Fruit fly (Drosophila melanogaster) whole organism, embryonic: ENCODE results near the gene Rpp14b.

Source experiments
- Antp ChIP-seq: fragments of 200-800 bp; sonication (Bioruptor generic); optimal IDR thresholded peaks from 3 replicates; lab custom pipeline; 2016; ENCODE audit warnings: missing biosample characterization, missing genetic modification characterization
- Asciz ChIP-seq: fragments of 200-800 bp; sonication (Bioruptor generic); optimal IDR thresholded peaks from 2 replicates; lab custom pipeline; 2017; ENCODE audit warnings: missing biosample characterization, mild to moderate bottlenecking, missing genetic modification characterization, missing genetic modification reagents
- Blimp-1 ChIP-seq: fragments of 200-800 bp; sonication (Bioruptor generic); optimal IDR thresholded peaks from 3 replicates; lab custom pipeline; 2018; ENCODE audit warnings: missing biosample characterization, missing genetic modification characterization, mild to moderate bottlenecking, moderate library complexity, missing genetic modification reagents
- CG10274 ChIP-seq: fragments of 200-800 bp; sonication (Bioruptor generic); optimal IDR thresholded peaks from 3 replicates; lab custom pipeline; 2017; ENCODE audit warnings: missing biosample characterization, mild to moderate bottlenecking, missing genetic modification characterization
- CG10462 ChIP-seq: fragments of 200-800 bp; sonication (Bioruptor generic); optimal IDR thresholded peaks from 2 replicates; lab custom pipeline; 2016; ENCODE audit warnings: missing biosample characterization, missing genetic modification characterization
- CG11456 ChIP-seq: fragments of 200-800 bp; sonication (Bioruptor generic); IDR thresholded peaks from 3 replicates; pipeline ENCODE4 v1.3.6; 2022; ENCODE audit warnings: missing biosample characterization, missing genetic modification characterization
- CG13894 ChIP-seq: fragments of 200-800 bp; sonication (Bioruptor generic); optimal IDR thresholded peaks from 3 replicates; lab custom pipeline; 2018; ENCODE audit warnings: missing biosample characterization, mild to moderate bottlenecking, missing genetic modification characterization, moderate library complexity
- CG14860 ChIP-seq: fragments of 200-800 bp; sonication (Bioruptor generic); IDR thresholded peaks from 3 replicates; pipeline ENCODE4 v1.3.6; 2022; ENCODE audit warnings: missing biosample characterization, missing genetic modification characterization; ENCODE audit not compliant: partially characterized antibody
- CG14965 ChIP-seq: fragments of 200-800 bp; sonication (Bioruptor generic); optimal IDR thresholded peaks from 2 replicates; lab custom pipeline; 2016; ENCODE audit warnings: missing biosample characterization, missing genetic modification characterization, borderline replicate concordance
- CG1647 ChIP-seq: fragments of 200-800 bp; sonication (Bioruptor generic); optimal IDR thresholded peaks from 3 replicates; lab custom pipeline; 2016; ENCODE audit warnings: missing biosample characterization, missing genetic modification characterization
- CG16779 ChIP-seq: fragments of 200-800 bp; sonication (Bioruptor generic); IDR thresholded peaks from 2 replicates; pipeline ENCODE4 v1.3.6; 2022; ENCODE audit warnings: missing biosample characterization, missing genetic modification characterization
- CG16813 ChIP-seq: fragments of 200-800 bp; sonication (Bioruptor generic); IDR thresholded peaks from 3 replicates; pipeline ENCODE4 v1.3.6; 2022; ENCODE audit warnings: missing biosample characterization, missing genetic modification characterization; ENCODE audit not compliant: partially characterized antibody
- CG18764 ChIP-seq: fragments of 200-800 bp; sonication (Bioruptor generic); optimal IDR thresholded peaks from 3 replicates; lab custom pipeline; 2016; ENCODE audit warnings: missing biosample characterization, missing genetic modification characterization
- CG31388 ChIP-seq: fragments of 200-800 bp; sonication (Bioruptor generic); optimal IDR thresholded peaks from 2 replicates; lab custom pipeline; 2016; ENCODE audit warnings: missing biosample characterization, missing genetic modification characterization
- CG43689 ChIP-seq: fragments of 200-800 bp; sonication (Bioruptor generic); IDR thresholded peaks from 2 replicates; pipeline ENCODE4 v1.3.6; 2022; ENCODE audit warnings: missing biosample characterization, missing genetic modification characterization
- CG4730 ChIP-seq: fragments of 200-800 bp; sonication (Bioruptor generic); IDR thresholded peaks from 2 replicates; pipeline ENCODE4 v1.3.6; 2022; ENCODE audit warnings: missing biosample characterization, missing genetic modification characterization
- CG7745 ChIP-seq: fragments of 200-800 bp; sonication (Bioruptor generic); optimal IDR thresholded peaks from 2 replicates; lab custom pipeline; 2018; ENCODE audit warnings: missing biosample characterization, mild to moderate bottlenecking, missing genetic modification characterization, moderate library complexity
- CG8944 ChIP-seq: fragments of 200-800 bp; sonication (Bioruptor generic); optimal IDR thresholded peaks from 3 replicates; lab custom pipeline; 2016; ENCODE audit warnings: missing biosample characterization, missing genetic modification characterization
- Dll ChIP-seq: fragments of 200-800 bp; sonication (Bioruptor generic); IDR thresholded peaks from 4 replicates; pipeline ENCODE4 v1.3.6; 2022; ENCODE audit warnings: missing biosample characterization, missing genetic modification characterization; ENCODE audit not compliant: partially characterized antibody
- Elba2 ChIP-seq: fragments of 200-800 bp; sonication (Bioruptor generic); optimal IDR thresholded peaks from 3 replicates; lab custom pipeline; 2016; ENCODE audit warnings: missing biosample characterization, missing genetic modification characterization
- Hey ChIP-seq: fragments of 200-800 bp; sonication (Bioruptor generic); optimal IDR thresholded peaks from 3 replicates; lab custom pipeline; 2018; ENCODE audit warnings: missing biosample characterization, mild to moderate bottlenecking, missing genetic modification characterization
- HmgD ChIP-seq: fragments of 200-800 bp; sonication (Bioruptor generic); optimal IDR thresholded peaks from 3 replicates; lab custom pipeline; 2016; ENCODE audit warnings: missing biosample characterization, missing genetic modification characterization
- Hr3 ChIP-seq: fragments of 200-800 bp; sonication (Bioruptor generic); optimal IDR thresholded peaks from 3 replicates; lab custom pipeline; 2016; ENCODE audit warnings: missing biosample characterization, missing genetic modification characterization
- Hr51 ChIP-seq, 2 experiments: fragments of 200-800 bp; sonication (Bioruptor generic); optimal IDR thresholded peaks; 2 replicates in 1 of 2; 3 replicates in 1 of 2; lab custom pipeline; 2016 to 2018; ENCODE audit warnings: missing biosample characterization in 2 of 2, missing genetic modification characterization in 2 of 2, mild to moderate bottlenecking in 1 of 2, moderate library complexity in 1 of 2
- Mrtf ChIP-seq: fragments of 200-800 bp; sonication (Bioruptor generic); IDR thresholded peaks from 3 replicates; pipeline ENCODE4 v1.3.6; 2022; ENCODE audit warnings: missing biosample characterization, missing genetic modification characterization
- NFAT ChIP-seq: fragments of 200-800 bp; sonication (Bioruptor generic); IDR thresholded peaks from 2 replicates; pipeline ENCODE4 v1.3.6; 2022; ENCODE audit warnings: missing biosample characterization, missing genetic modification characterization
- Oli ChIP-seq: fragments of 200-800 bp; sonication (Bioruptor generic); optimal IDR thresholded peaks from 2 replicates; lab custom pipeline; 2018; ENCODE audit warnings: missing biosample characterization, mild to moderate bottlenecking, missing genetic modification characterization, moderate library complexity
- Opbp ChIP-seq: fragments of 200-800 bp; sonication (Bioruptor generic); IDR thresholded peaks from 3 replicates; pipeline ENCODE4 v1.3.6; 2022; ENCODE audit warnings: missing biosample characterization, missing genetic modification characterization; ENCODE audit not compliant: partially characterized antibody
- Optix ChIP-seq: fragments of 200-800 bp; sonication (Bioruptor generic); IDR thresholded peaks from 3 replicates; pipeline ENCODE4 v1.3.6; 2022; ENCODE audit warnings: missing biosample characterization, missing genetic modification characterization
- Pdp1 ChIP-seq, 2 experiments: fragments of 200-800 bp; sonication (Bioruptor generic); optimal IDR thresholded peaks; 3 replicates each; lab custom pipeline; 2016; ENCODE audit warnings: missing biosample characterization in 2 of 2, missing genetic modification characterization in 2 of 2, mild to moderate bottlenecking in 1 of 2, moderate library complexity in 1 of 2
- Rx ChIP-seq: fragments of 200-800 bp; sonication (Bioruptor generic); IDR thresholded peaks from 2 replicates; pipeline ENCODE4 v1.3.6; 2022; ENCODE audit warnings: missing biosample characterization, missing genetic modification characterization
- Sox100B ChIP-seq: fragments of 200-800 bp; sonication (Bioruptor generic); optimal IDR thresholded peaks from 3 replicates; lab custom pipeline; 2018; ENCODE audit warnings: missing biosample characterization, mild to moderate bottlenecking, missing genetic modification characterization
- bowl ChIP-seq: fragments of 200-800 bp; sonication (Bioruptor generic); IDR thresholded peaks from 2 replicates; pipeline ENCODE4 v1.3.6; 2022; ENCODE audit warnings: missing biosample characterization, missing genetic modification characterization
- br ChIP-seq: fragments of >200 bp; optimal IDR thresholded peaks from 2 replicates; lab custom pipeline; 2017
- cas ChIP-seq: fragments of 200-800 bp; sonication (Bioruptor generic); IDR thresholded peaks from 2 replicates; pipeline ENCODE4 v1.3.6; 2022; ENCODE audit warnings: missing biosample characterization, missing genetic modification characterization
- crp ChIP-seq, 2 experiments: fragments of 200-800 bp; sonication (Bioruptor generic); optimal IDR thresholded peaks; 2 replicates in 1 of 2; 3 replicates in 1 of 2; lab custom pipeline; 2017; ENCODE audit warnings: missing biosample characterization in 2 of 2, missing genetic modification characterization in 2 of 2, mild to moderate bottlenecking in 1 of 2, moderate library complexity in 1 of 2
- dan ChIP-seq: fragments of 200-800 bp; sonication (Bioruptor generic); IDR thresholded peaks from 2 replicates; pipeline ENCODE4 v1.3.6; 2022; ENCODE audit warnings: missing biosample characterization, missing genetic modification characterization
- disco-r ChIP-seq: fragments of 200-800 bp; sonication (Bioruptor generic); optimal IDR thresholded peaks from 2 replicates; lab custom pipeline; 2016; ENCODE audit warnings: missing biosample characterization, missing genetic modification characterization
- dm ChIP-seq: fragments of 200-800 bp; sonication (Bioruptor generic); optimal IDR thresholded peaks from 3 replicates; lab custom pipeline; 2016; ENCODE audit warnings: missing biosample characterization, missing genetic modification characterization
- dmrt11E ChIP-seq: fragments of 200-800 bp; sonication (Bioruptor generic); optimal IDR thresholded peaks from 3 replicates; lab custom pipeline; 2018; ENCODE audit warnings: missing biosample characterization, mild to moderate bottlenecking, missing genetic modification characterization, moderate library complexity
- dmrt99B ChIP-seq: fragments of 200-800 bp; sonication (Bioruptor generic); optimal IDR thresholded peaks from 2 replicates; lab custom pipeline; 2018; ENCODE audit warnings: missing biosample characterization, mild to moderate bottlenecking, missing genetic modification characterization, moderate library complexity
- exex ChIP-seq: fragments of 200-800 bp; sonication (Bioruptor generic); optimal IDR thresholded peaks from 4 replicates; lab custom pipeline; 2018; ENCODE audit warnings: missing biosample characterization, mild to moderate bottlenecking, missing genetic modification characterization, moderate library complexity
- eyg ChIP-seq: fragments of 200-800 bp; sonication (Bioruptor generic); optimal IDR thresholded peaks from 3 replicates; lab custom pipeline; 2016; ENCODE audit warnings: missing biosample characterization, missing genetic modification characterization
- hbn ChIP-seq: fragments of 200-800 bp; sonication (Bioruptor generic); IDR thresholded peaks from 2 replicates; pipeline ENCODE4 v1.3.6; 2022; ENCODE audit warnings: missing biosample characterization, missing genetic modification characterization; ENCODE audit not compliant: partially characterized antibody
- inv ChIP-seq: fragments of 200-800 bp; sonication (Bioruptor generic); IDR thresholded peaks from 2 replicates; pipeline ENCODE4 v1.3.6; 2022; ENCODE audit warnings: missing biosample characterization, missing genetic modification characterization; ENCODE audit not compliant: partially characterized antibody
- lbe ChIP-seq: fragments of 200-800 bp; sonication (Bioruptor generic); optimal IDR thresholded peaks from 2 replicates; lab custom pipeline; 2016; ENCODE audit warnings: missing biosample characterization, mild to moderate bottlenecking, missing genetic modification characterization
- maf-S ChIP-seq: fragments of 200-800 bp; sonication (Bioruptor generic); optimal IDR thresholded peaks from 2 replicates; lab custom pipeline; 2016; ENCODE audit warnings: missing biosample characterization, missing genetic modification characterization
- sisA ChIP-seq: fragments of 200-800 bp; sonication (Bioruptor generic); IDR thresholded peaks from 2 replicates; pipeline ENCODE4 v1.3.6; 2022; ENCODE audit warnings: missing biosample characterization, missing genetic modification characterization
- so ChIP-seq: fragments of 200-800 bp; sonication (Bioruptor generic); IDR thresholded peaks from 3 replicates; pipeline ENCODE4 v1.3.6; 2022; ENCODE audit warnings: missing biosample characterization, missing genetic modification characterization
- tap ChIP-seq: fragments of 200-800 bp; optimal IDR thresholded peaks from 3 replicates; lab custom pipeline; 2019; ENCODE audit warnings: missing biosample characterization, mild to moderate bottlenecking, missing genetic modification characterization, moderate library complexity
- toy ChIP-seq: fragments of 200-800 bp; sonication (Bioruptor generic); IDR thresholded peaks from 2 replicates; pipeline ENCODE4 v1.3.6; 2022; ENCODE audit warnings: missing biosample characterization, missing genetic modification characterization

Rpp14b gene

dm6 chr3R:30092700-30093044 lies 36.9 kb downstream of the Rpp14b start (continued):
- TF ChIP-seq dmrt11E (tag; lab: Kevin White, UChicago) (peak; percentile 41), inv (no peak), CG18764 (GFP tag; lab: Kevin White, UChicago) (peak; percentile 65), CG16779 (GFP tag; lab: Robert Waterston, UW) (peak; percentile 80), CG10274 (peak; percentile 63), Antp (GFP tag; lab: Kevin White, UChicago) (peak; percentile 86), tap (peak; percentile 84), Optix (GFP tag; lab: Robert Waterston, UW) (peak; percentile 83; the same call in 2 of the 3 replicates), Pdp1 (GFP tag; optimal IDR thresholded peaks at IDR 0.05; lab: Kevin White, UChicago) (peak; percentile 83 to 84), exex (peak; percentile 48), CG11456 (GFP tag; lab: Robert Waterston, UW) (peak; percentile 90), disco-r (GFP tag; lab: Kevin White, UChicago) (peak; percentile 75), dan (no peak), Mrtf (GFP tag; lab: Robert Waterston, UW) (peak; percentile 82), NFAT (GFP tag; lab: Robert Waterston, UW) (peak; percentile 78), Blimp-1 (GFP tag; lab: Kevin White, UChicago) (peak; percentile 99), Sox100B (peak; percentile 69), CG16813 (GFP tag; lab: Robert Waterston, UW) (no peak), CG10462 (peak; percentile 46), CG31388 (GFP tag; lab: Kevin White, UChicago) (peak; percentile 62), Hey (tag; lab: Kevin White, UChicago) (peak; percentile 56), maf-S (peak; percentile 88), CG1647 (GFP tag; lab: Kevin White, UChicago) (peak; percentile 85), CG13894 (tag; lab: Kevin White, UChicago) (peak; percentile 80), cas (GFP tag; lab: Robert Waterston, UW) (peak; percentile 76), toy (peak; percentile 53; the same call in 1 of the 2 replicates), dm (GFP tag; lab: Kevin White, UChicago) (peak; percentile 79), Hr51 (GFP tag; optimal IDR thresholded peaks at IDR 0.05; lab: Kevin White, UChicago) (peak; percentile 78 to 80), so (GFP tag; lab: Robert Waterston, UW) (peak; percentile 88), Opbp (GFP tag; lab: Robert Waterston, UW) (no peak), CG4730 (GFP tag; lab: Robert Waterston, UW) (peak; percentile 75), Oli (peak; percentile 81), bowl (GFP tag; lab: Robert Waterston, UW) (peak; percentile 63), eyg (GFP tag; lab: Kevin White, UChicago) (peak; percentile 84), CG43689 (GFP tag; lab: Robert Waterston, UW) (peak; percentile 73), Hr3 (peak; percentile 74), CG14860 (GFP tag; lab: Robert Waterston, UW) (no peak), CG8944 (GFP tag; lab: Kevin White, UChicago) (peak; percentile 81), br (lab: Kevin White, UChicago) (no peak), Asciz (peak; percentile 74), sisA (GFP tag; lab: Robert Waterston, UW) (peak; percentile 92), Dll (GFP tag; lab: Robert Waterston, UW) (no peak), crp (GFP tag; optimal IDR thresholded peaks at IDR 0.05; lab: Kevin White, UChicago) (peak in 1 of 2 experiments; percentile 44), CG7745 (no peak), hbn (GFP tag; lab: Robert Waterston, UW) (no peak), CG14965 (GFP tag; lab: Kevin White, UChicago) (peak; percentile 63), lbe (GFP tag; lab: Kevin White, UChicago) (no peak), Elba2 (GFP tag; lab: Kevin White, UChicago) (no peak), Rx (GFP tag; lab: Robert Waterston, UW) (peak; percentile 74), HmgD (peak; percentile 57), dmrt99B (tag; lab: Kevin White, UChicago) (peak; percentile 87)
